Worm (Caenorhabditis elegans) whole organism, L4/young adult: Measurements from ENCODE around the gene C52E4.7.

Experiments
- W03F9.2 ChIP-seq: fragments of 150-350 bp; optimal IDR thresholded peaks from 2 replicates; lab custom pipeline; 2014; ENCODE audit warnings: missing biosample characterization, missing genetic modification characterization
- dao-5 ChIP-seq: sonication (generic microtip); optimal IDR thresholded peaks from 2 replicates; lab custom pipeline; 2016; ENCODE audit warnings: missing genotype, missing genetic modification characterization, moderate library complexity, missing compliant biosample characterization
- him-1 ChIP-seq: sonication (generic microtip); optimal IDR thresholded peaks from 2 replicates; lab custom pipeline; 2016; ENCODE audit warnings: missing genotype, missing genetic modification reagents, missing genetic modification characterization, missing compliant biosample characterization

DNA sequence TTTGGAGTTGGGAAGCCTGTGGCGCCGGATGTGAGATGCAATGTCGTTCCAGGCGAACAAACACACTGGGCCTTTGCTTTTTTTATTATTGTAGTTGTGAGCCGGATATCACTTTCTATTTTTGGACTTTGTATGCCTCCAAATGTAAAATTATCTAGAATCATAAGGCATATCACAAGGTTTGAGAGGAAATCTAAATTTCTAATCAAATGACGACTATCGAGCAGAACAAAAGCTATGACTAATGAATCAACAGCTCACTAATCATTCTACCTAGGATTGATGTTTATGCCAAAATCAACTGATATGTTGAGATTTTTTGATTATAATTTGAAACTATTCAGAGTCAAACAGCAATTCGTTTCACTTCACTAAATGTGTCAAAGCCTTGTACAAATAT lies 43.8 kb downstream of the C52E4.7 start:
- TF ChIP-seq W03F9.2 (no peak), him-1 (no peak), dao-5 (tag; lab: Kevin White, UChicago) (no peak)
